Fruit fly (Drosophila melanogaster) whole organism, embryonic: ENCODE data around the gene SkpE.

Experiments
- BEAF-32 ChIP-seq: fragments of 200-800 bp; sonication (Bioruptor generic); optimal IDR thresholded peaks from 3 replicates; lab custom pipeline; 2017; ENCODE audit warnings: missing biosample characterization, missing genetic modification characterization, mild to moderate bottlenecking, moderate library complexity, missing genetic modification reagents
- CG1024 ChIP-seq: fragments of 200-800 bp; sonication (Bioruptor generic); IDR thresholded peaks from 2 replicates; pipeline ENCODE4 v1.3.6; 2022; ENCODE audit warnings: missing biosample characterization, missing genetic modification characterization
- CG10431 ChIP-seq: fragments of 200-800 bp; sonication (Bioruptor generic); optimal IDR thresholded peaks from 3 replicates; lab custom pipeline; 2018; ENCODE audit warnings: missing biosample characterization, mild to moderate bottlenecking, missing genetic modification characterization
- CG11247 ChIP-seq: fragments of 200-800 bp; sonication (Bioruptor generic); IDR thresholded peaks from 2 replicates; pipeline ENCODE4 v1.3.6; 2022; ENCODE audit warnings: missing biosample characterization, missing genetic modification characterization
- CG11723 ChIP-seq: fragments of 200-800 bp; sonication (Bioruptor generic); optimal IDR thresholded peaks from 2 replicates; lab custom pipeline; 2017; ENCODE audit warnings: missing biosample characterization, mild to moderate bottlenecking, missing genetic modification characterization
- CG12219 ChIP-seq: fragments of 200-800 bp; sonication (Bioruptor generic); optimal IDR thresholded peaks from 3 replicates; lab custom pipeline; 2018; ENCODE audit warnings: missing biosample characterization, mild to moderate bottlenecking, missing genetic modification characterization
- CG13894 ChIP-seq: fragments of 200-800 bp; sonication (Bioruptor generic); optimal IDR thresholded peaks from 3 replicates; lab custom pipeline; 2018; ENCODE audit warnings: missing biosample characterization, mild to moderate bottlenecking, missing genetic modification characterization, moderate library complexity
- CG14965 ChIP-seq: fragments of 200-800 bp; sonication (Bioruptor generic); optimal IDR thresholded peaks from 2 replicates; lab custom pipeline; 2016; ENCODE audit warnings: missing biosample characterization, missing genetic modification characterization, borderline replicate concordance
- CG15601 ChIP-seq: fragments of 200-800 bp; sonication (Bioruptor generic); optimal IDR thresholded peaks from 3 replicates; lab custom pipeline; 2019; ENCODE audit warnings: missing biosample characterization, mild to moderate bottlenecking, missing genetic modification characterization, moderate library complexity
- CG17328 ChIP-seq: fragments of 200-800 bp; sonication (Bioruptor generic); IDR thresholded peaks from 2 replicates; pipeline ENCODE4 v1.3.6; 2022; ENCODE audit warnings: missing biosample characterization, missing genetic modification characterization
- CG17361 ChIP-seq: fragments of 200-800 bp; sonication (Bioruptor generic); IDR thresholded peaks from 3 replicates; pipeline ENCODE4 v1.3.6; 2022; ENCODE audit warnings: missing biosample characterization, missing genetic modification characterization
- CG17612 ChIP-seq: fragments of 200-800 bp; sonication (Bioruptor generic); IDR thresholded peaks from 2 replicates; pipeline ENCODE4 v1.3.6; 2022; ENCODE audit warnings: missing biosample characterization, missing genetic modification characterization
- CG1832 ChIP-seq: fragments of 200-800 bp; sonication (Bioruptor generic); optimal IDR thresholded peaks from 2 replicates; lab custom pipeline; 2017; ENCODE audit warnings: missing biosample characterization, mild to moderate bottlenecking, missing genetic modification characterization, inconsistent platforms
- CG18619 ChIP-seq: fragments of 200-800 bp; sonication (Bioruptor generic); optimal IDR thresholded peaks from 3 replicates; lab custom pipeline; 2017; ENCODE audit warnings: missing biosample characterization, mild to moderate bottlenecking, missing genetic modification characterization
- CG32772 ChIP-seq: fragments of 200-800 bp; sonication (Bioruptor generic); IDR thresholded peaks from 2 replicates; pipeline ENCODE4 v1.3.6; 2022; ENCODE audit warnings: missing biosample characterization, missing genetic modification characterization
- CG7556 ChIP-seq: fragments of 200-800 bp; sonication (Bioruptor generic); optimal IDR thresholded peaks from 2 replicates; lab custom pipeline; 2017; ENCODE audit warnings: missing biosample characterization, mild to moderate bottlenecking, missing genetic modification characterization
- CG8281 ChIP-seq: fragments of 200-800 bp; sonication (Bioruptor generic); optimal IDR thresholded peaks from 2 replicates; lab custom pipeline; 2018; ENCODE audit warnings: missing biosample characterization, mild to moderate bottlenecking, missing genetic modification characterization, moderate library complexity
- CrebB ChIP-seq: fragments of 200-800 bp; sonication (Bioruptor generic); optimal IDR thresholded peaks from 3 replicates; lab custom pipeline; 2018; ENCODE audit warnings: missing biosample characterization, mild to moderate bottlenecking, missing genetic modification characterization
- Deaf1 ChIP-seq: fragments of 200-800 bp; optimal IDR thresholded peaks from 3 replicates; lab custom pipeline; 2019; ENCODE audit warnings: missing biosample characterization, mild to moderate bottlenecking, missing genetic modification characterization, moderate library complexity
- Doc3 ChIP-seq: fragments of 200-800 bp; sonication (Bioruptor generic); IDR thresholded peaks from 3 replicates; pipeline ENCODE4 v1.3.6; 2022; ENCODE audit warnings: missing biosample characterization, missing genetic modification characterization; ENCODE audit not compliant: partially characterized antibody
- Ets65A ChIP-seq: fragments of 200-800 bp; sonication (Bioruptor generic); peaks from one replicate; lab custom pipeline; 2016; ENCODE audit warnings: missing biosample characterization, missing genetic modification characterization
- Fer2 ChIP-seq: fragments of 200-800 bp; sonication (Bioruptor generic); optimal IDR thresholded peaks from 2 replicates; lab custom pipeline; 2018; ENCODE audit warnings: missing biosample characterization, mild to moderate bottlenecking, missing genetic modification characterization, moderate library complexity
- HLH4C ChIP-seq: fragments of 200-800 bp; sonication (Bioruptor generic); IDR thresholded peaks from 3 replicates; pipeline ENCODE4 v1.3.6; 2022; ENCODE audit warnings: missing biosample characterization, missing genetic modification characterization; ENCODE audit not compliant: partially characterized antibody
- HLHmδ ChIP-seq: fragments of 200-800 bp; sonication (Bioruptor generic); optimal IDR thresholded peaks from 2 replicates; lab custom pipeline; 2018; ENCODE audit warnings: missing biosample characterization, mild to moderate bottlenecking, missing genetic modification characterization, moderate library complexity
- MBD-R2 ChIP-seq: fragments of 200-800 bp; sonication (Bioruptor generic); IDR thresholded peaks from 2 replicates; pipeline ENCODE4 v1.3.6; 2022; ENCODE audit warnings: missing biosample characterization, missing genetic modification characterization
- Nf-YC ChIP-seq: fragments of 200-800 bp; optimal IDR thresholded peaks from 3 replicates; lab custom pipeline; 2019; ENCODE audit warnings: missing biosample characterization, mild to moderate bottlenecking, missing genetic modification characterization, moderate library complexity
- Oli ChIP-seq: fragments of 200-800 bp; sonication (Bioruptor generic); optimal IDR thresholded peaks from 2 replicates; lab custom pipeline; 2018; ENCODE audit warnings: missing biosample characterization, mild to moderate bottlenecking, missing genetic modification characterization, moderate library complexity
- Pdp1 ChIP-seq, 2 experiments: fragments of 200-800 bp; sonication (Bioruptor generic); optimal IDR thresholded peaks; 3 replicates each; lab custom pipeline; 2016; ENCODE audit warnings: missing biosample characterization in 2 of 2, missing genetic modification characterization in 2 of 2, mild to moderate bottlenecking in 1 of 2, moderate library complexity in 1 of 2
- Rfx ChIP-seq: fragments of 200-800 bp; sonication (Bioruptor generic); IDR thresholded peaks from 2 replicates; pipeline ENCODE4 v1.3.6; 2022; ENCODE audit warnings: missing biosample characterization, missing genetic modification characterization
- Six4 ChIP-seq: fragments of 200-800 bp; sonication (Bioruptor generic); optimal IDR thresholded peaks from 2 replicates; lab custom pipeline; 2016; ENCODE audit warnings: missing biosample characterization, missing genetic modification characterization
- ase ChIP-seq: fragments of 200-800 bp; sonication (Bioruptor generic); IDR thresholded peaks from 3 replicates; pipeline ENCODE4 v1.3.6; 2022; ENCODE audit warnings: missing biosample characterization, missing genetic modification characterization
- chif ChIP-seq, 2 experiments: fragments of 200-800 bp; sonication (Bioruptor generic); optimal IDR thresholded peaks; 3 replicates each; lab custom pipeline; 2016; ENCODE audit warnings: missing biosample characterization in 2 of 2, missing genetic modification characterization in 2 of 2
- ci ChIP-seq: fragments of 200-800 bp; sonication (Bioruptor generic); IDR thresholded peaks from 3 replicates; pipeline ENCODE4 v1.3.6; 2022; ENCODE audit warnings: missing biosample characterization, missing genetic modification characterization
- dimm ChIP-seq: fragments of 200-800 bp; sonication (Bioruptor generic); IDR thresholded peaks from 2 replicates; pipeline ENCODE4 v1.3.6; 2022; ENCODE audit warnings: missing biosample characterization, missing genetic modification characterization
- fd64A ChIP-seq: fragments of 200-800 bp; sonication (Bioruptor generic); optimal IDR thresholded peaks from 3 replicates; lab custom pipeline; 2018; ENCODE audit warnings: missing biosample characterization, mild to moderate bottlenecking, missing genetic modification characterization
- gsb-n ChIP-seq: fragments of 200-800 bp; sonication (Bioruptor generic); optimal IDR thresholded peaks from 3 replicates; lab custom pipeline; 2018; ENCODE audit warnings: missing biosample characterization, mild to moderate bottlenecking, missing genetic modification characterization
- ind ChIP-seq: fragments of 200-800 bp; sonication (Bioruptor generic); optimal IDR thresholded peaks from 3 replicates; lab custom pipeline; 2016; ENCODE audit warnings: missing biosample characterization, missing genetic modification characterization
- insv ChIP-seq, 2 experiments: fragments of 200-800 bp; sonication (Bioruptor generic); optimal IDR thresholded peaks; 3 replicates each; lab custom pipeline; 2016 to 2018; ENCODE audit warnings: missing biosample characterization in 2 of 2, missing genetic modification characterization in 2 of 2
- jing ChIP-seq: fragments of 200-800 bp; sonication (Bioruptor generic); optimal IDR thresholded peaks from 2 replicates; lab custom pipeline; 2018; ENCODE audit warnings: missing biosample characterization, mild to moderate bottlenecking, missing genetic modification characterization
- lilli ChIP-seq: fragments of 200-800 bp; sonication (Bioruptor generic); optimal IDR thresholded peaks from 3 replicates; lab custom pipeline; 2016; ENCODE audit warnings: missing biosample characterization, missing genetic modification characterization
- lmd ChIP-seq: fragments of 200-800 bp; sonication (Bioruptor generic); IDR thresholded peaks from 2 replicates; pipeline ENCODE4 v1.3.6; 2022; ENCODE audit warnings: missing biosample characterization, missing genetic modification characterization
- nerfin-2 ChIP-seq: fragments of 200-800 bp; sonication (Bioruptor generic); IDR thresholded peaks from 2 replicates; pipeline ENCODE4 v1.3.6; 2022; ENCODE audit warnings: missing biosample characterization, missing genetic modification characterization; ENCODE audit not compliant: partially characterized antibody
- pum ChIP-seq: fragments of 200-800 bp; sonication (Bioruptor generic); optimal IDR thresholded peaks from 2 replicates; lab custom pipeline; 2016; ENCODE audit warnings: missing biosample characterization, missing genetic modification characterization
- sd ChIP-seq: fragments of 200-800 bp; sonication (Bioruptor generic); optimal IDR thresholded peaks from 3 replicates; lab custom pipeline; 2018; ENCODE audit warnings: missing biosample characterization, mild to moderate bottlenecking, missing genetic modification characterization, moderate library complexity
- shn ChIP-seq: fragments of 200-800 bp; sonication (Bioruptor generic); optimal IDR thresholded peaks from 3 replicates; lab custom pipeline; 2016; ENCODE audit warnings: missing biosample characterization, missing genetic modification characterization
- slou ChIP-seq: fragments of 200-800 bp; sonication (Bioruptor generic); optimal IDR thresholded peaks from 3 replicates; lab custom pipeline; 2016; ENCODE audit warnings: missing biosample characterization, missing genetic modification characterization
- sqz ChIP-seq: fragments of 200-800 bp; sonication (Bioruptor generic); optimal IDR thresholded peaks from 3 replicates; lab custom pipeline; 2018; ENCODE audit warnings: missing biosample characterization, mild to moderate bottlenecking, missing genetic modification characterization
- yki ChIP-seq: fragments of >200 bp; optimal IDR thresholded peaks from 3 replicates; lab custom pipeline; 2018
- z ChIP-seq: fragments of 200-800 bp; sonication (Bioruptor generic); IDR thresholded peaks from 3 replicates; pipeline ENCODE4 v1.3.6; 2022; ENCODE audit warnings: missing biosample characterization, missing genetic modification characterization

The SkpE gene

DNA sequence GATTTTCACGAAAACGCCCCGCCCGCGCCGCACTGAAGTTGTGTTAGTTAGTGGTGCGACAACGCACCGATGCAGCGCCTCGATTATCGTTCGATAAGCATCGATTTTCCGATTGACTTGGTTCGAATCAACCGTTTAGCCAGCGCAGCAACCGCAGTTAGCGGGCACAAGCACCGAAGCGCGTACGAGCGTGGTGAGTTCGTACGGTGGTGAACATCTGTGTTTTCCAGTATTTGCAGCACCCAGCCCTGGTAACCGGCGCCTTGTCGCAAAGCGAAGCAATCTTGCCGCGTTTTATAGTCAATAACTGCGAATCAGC lies 28.1 kb upstream of the SkpE start, which contains the start of the genes pico and Nup205 (continued):
- TF ChIP-seq chif (GFP tag; optimal IDR thresholded peaks at IDR 0.05; lab: Kevin White, UChicago) (peak in 1 of 2 experiments; percentile 57), Pdp1 (GFP tag; optimal IDR thresholded peaks at IDR 0.05; lab: Kevin White, UChicago) (no peak), Six4 (GFP tag; lab: Kevin White, UChicago) (no peak), ci (peak; percentile 69; the same call in 2 of the 3 replicates), BEAF-32 (GFP tag; lab: Kevin White, UChicago) (peak; percentile 78), HLH4C (GFP tag; lab: Robert Waterston, UW) (peak; percentile 75), lmd (GFP tag; lab: Robert Waterston, UW) (no peak), ind (GFP tag; lab: Kevin White, UChicago) (no peak), Nf-YC (tag; lab: Kevin White, UChicago) (peak; percentile 12), CG12219 (GFP tag; lab: Kevin White, UChicago) (no peak), nerfin-2 (peak; percentile 49), CG18619 (GFP tag; lab: Kevin White, UChicago) (no peak), lilli (GFP tag; lab: Kevin White, UChicago) (peak; percentile 57), Oli (tag; lab: Kevin White, UChicago) (no peak), dimm (GFP tag; lab: Robert Waterston, UW) (no peak), CG1024 (no peak)

DNA sequence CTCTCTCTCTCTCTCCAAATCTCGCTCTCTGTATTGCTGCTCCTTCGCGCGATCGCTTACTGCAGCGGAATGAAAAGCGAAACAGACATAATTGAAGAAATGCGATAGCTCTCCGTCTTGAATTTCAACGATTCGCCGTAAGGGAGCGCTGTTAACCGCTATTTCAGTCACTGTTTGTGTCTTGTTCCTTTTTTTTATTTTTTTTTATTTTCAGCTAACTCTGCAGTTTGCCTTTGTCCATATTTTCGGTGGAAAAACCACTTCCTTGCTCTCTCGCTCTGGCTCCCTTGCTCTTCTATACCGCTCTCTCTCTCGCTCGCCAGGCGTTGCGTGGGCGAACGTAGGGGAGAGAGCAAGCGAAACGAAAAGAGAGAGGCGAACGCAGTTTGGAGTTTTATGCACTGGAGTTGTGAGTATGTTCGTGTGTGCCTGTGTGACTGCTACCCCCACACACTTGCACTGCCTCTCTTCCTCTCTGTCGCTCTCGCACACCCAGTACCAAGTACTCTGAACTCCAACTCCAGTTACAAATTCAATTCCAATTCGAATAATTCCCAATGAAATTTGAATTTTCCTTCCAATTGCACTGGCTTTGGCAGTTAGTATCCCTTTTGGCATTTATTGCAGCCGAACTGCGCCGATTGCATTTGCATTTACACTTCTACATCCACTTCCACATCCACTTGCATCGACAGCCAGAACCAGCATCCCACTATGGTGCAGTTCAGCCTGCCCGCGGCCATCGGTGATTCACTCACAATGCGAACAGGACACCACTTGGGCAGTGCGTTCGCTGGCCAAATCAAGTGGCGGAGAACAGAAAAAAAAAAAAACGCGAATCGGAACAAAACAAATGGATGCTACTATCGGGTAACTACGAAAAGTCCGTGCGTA lies 27.5 kb upstream of the SkpE start:
- TF ChIP-seq ase, result no peak
- TF ChIP-seq CG11247 (GFP tag; lab: Robert Waterston, UW), result no peak
- TF ChIP-seq CG17328 (GFP tag; lab: Robert Waterston, UW), result no peak
- TF ChIP-seq jing (GFP tag; lab: Kevin White, UChicago), result no peak
- TF ChIP-seq insv (GFP tag; optimal IDR thresholded peaks at IDR 0.05; lab: Kevin White, UChicago), result peak; percentile 54 to 94
- no peak for TF ChIP-seq sd
- no peak for TF ChIP-seq CG11723 (GFP tag; lab: Kevin White, UChicago)
- no peak for TF ChIP-seq fd64A (GFP tag; lab: Kevin White, UChicago)
- TF ChIP-seq CG15601 (tag; lab: Kevin White, UChicago), result no peak
- TF ChIP-seq MBD-R2 (GFP tag; lab: Robert Waterston, UW), result no peak
- no peak for TF ChIP-seq CG14965
- no peak for TF ChIP-seq Fer2 (tag; lab: Kevin White, UChicago)
- TF ChIP-seq CG32772, result peak; percentile 66
- TF ChIP-seq CG1832, result peak; percentile 88
- TF ChIP-seq slou (GFP tag; lab: Kevin White, UChicago), result no peak
- no peak for TF ChIP-seq Rfx (GFP tag; lab: Robert Waterston, UW)
- TF ChIP-seq z (GFP tag; lab: Robert Waterston, UW), result no peak
- TF ChIP-seq CG17612 (GFP tag; lab: Robert Waterston, UW), result no peak
- TF ChIP-seq CrebB (tag; lab: Kevin White, UChicago), result no peak
- TF ChIP-seq Doc3 (GFP tag; lab: Robert Waterston, UW), result 0 out of 3 replicates have a peak, but pooled peaks have one; percentile 4
- no peak for TF ChIP-seq gsb-n (tag; lab: Kevin White, UChicago)
- TF ChIP-seq sqz (GFP tag; lab: Kevin White, UChicago), result peak; percentile 57
- no peak for TF ChIP-seq CG17361
- no peak for TF ChIP-seq pum
- no peak for TF ChIP-seq Ets65A (GFP tag; lab: Kevin White, UChicago)
- peak; percentile 57 for TF ChIP-seq yki (lab: Kevin White, UChicago)
- TF ChIP-seq Deaf1 (tag; lab: Kevin White, UChicago), result peak; percentile 5
- TF ChIP-seq CG10431, result peak; percentile 16
- no peak for TF ChIP-seq CG7556 (GFP tag; lab: Kevin White, UChicago)
- no peak for TF ChIP-seq HLHmδ (GFP tag; lab: Kevin White, UChicago)
- no peak for TF ChIP-seq shn (GFP tag; lab: Kevin White, UChicago)
- no peak for TF ChIP-seq CG13894 (tag; lab: Kevin White, UChicago)
- TF ChIP-seq CG8281 (tag; lab: Kevin White, UChicago), result no peak
